Fruit fly (Drosophila melanogaster): ENCODE measurements around the gene mip130.

The mip130 gene

dm6 chrX:1901605-1902136 is 6.4 kb upstream of the mip130 start, which contains the start of gene Ldaf1 (continued):
- no peak for TF ChIP-seq CG17186 (GFP tag; optimal IDR thresholded peaks at IDR 0.05)
- peak; percentile 23; the same call in 1 of the 2 replicates for TF ChIP-seq CG13287 (GFP tag; IDR thresholded peaks at IDR 0.05; ENCODE audit: partially characterized antibody)
- no peak for TF ChIP-seq tgo (GFP tag; IDR thresholded peaks at IDR 0.05)
- no peak for TF ChIP-seq vnd (GFP tag; IDR thresholded peaks at IDR 0.05; ENCODE audit: partially characterized antibody)
- TF ChIP-seq caup (GFP tag; optimal IDR thresholded peaks at IDR 0.05; ENCODE audit: severe bottlenecking): no peak
- TF ChIP-seq B-H1 (GFP tag; IDR thresholded peaks at IDR 0.05): no peak
- TF ChIP-seq CG7963 (GFP tag; IDR thresholded peaks at IDR 0.05; ENCODE audit: partially characterized antibody): no peak
- TF ChIP-seq CG15011 (GFP tag; optimal IDR thresholded peaks at IDR 0.05): no peak
- no peak for TF ChIP-seq Nf-YC (tag; optimal IDR thresholded peaks at IDR 0.05)
- TF ChIP-seq vfl (GFP tag; optimal IDR thresholded peaks at IDR 0.05): no peak
- no peak for TF ChIP-seq CTCF (GFP tag; optimal IDR thresholded peaks at IDR 0.05)
- TF ChIP-seq CG14710 (tag; optimal IDR thresholded peaks at IDR 0.05): peak; percentile 22
- no peak for TF ChIP-seq CG8478 (optimal IDR thresholded peaks at IDR 0.05)
- no peak for TF ChIP-seq Doc3 (GFP tag; IDR thresholded peaks at IDR 0.05; ENCODE audit: partially characterized antibody)
- no peak for TF ChIP-seq pnt (GFP tag; optimal IDR thresholded peaks at IDR 0.05)
- no peak for TF ChIP-seq CG8388 (GFP tag; optimal IDR thresholded peaks at IDR 0.05)
- peak; percentile 21 for TF ChIP-seq CG1603 (tag; optimal IDR thresholded peaks at IDR 0.05)
- no peak for TF ChIP-seq sd (tag; optimal IDR thresholded peaks at IDR 0.05)
- no peak for TF ChIP-seq en (GFP tag; optimal IDR thresholded peaks at IDR 0.05)
- TF ChIP-seq Xbp1 (GFP tag; optimal IDR thresholded peaks at IDR 0.05): no peak
- no peak for TF ChIP-seq CG11723 (GFP tag; optimal IDR thresholded peaks at IDR 0.05)
- peak; percentile 2 for TF ChIP-seq CG34376 (GFP tag; optimal IDR thresholded peaks at IDR 0.05)
- TF ChIP-seq Dp (GFP tag; optimal IDR thresholded peaks at IDR 0.05): peak; percentile 54
- no peak for TF ChIP-seq knrl (GFP tag; IDR thresholded peaks at IDR 0.05; ENCODE audit: partially characterized antibody)
- TF ChIP-seq NFAT (GFP tag; IDR thresholded peaks at IDR 0.05): no peak
- peak; percentile 22 for TF ChIP-seq BEAF-32 (GFP tag; optimal IDR thresholded peaks at IDR 0.05)
- TF ChIP-seq phol (tag; optimal IDR thresholded peaks at IDR 0.05): peak; percentile 5
- TF ChIP-seq dm (GFP tag; optimal IDR thresholded peaks at IDR 0.05): no peak
- no peak for TF ChIP-seq cad (GFP tag; optimal IDR thresholded peaks at IDR 0.05)
- no peak for TF ChIP-seq ind (GFP tag; optimal IDR thresholded peaks at IDR 0.05)
- peak; percentile 64 for TF ChIP-seq Med (GFP tag)
- no peak for TF ChIP-seq schlank (tag; optimal IDR thresholded peaks at IDR 0.05)
- TF ChIP-seq CG10543 (GFP tag; optimal IDR thresholded peaks at IDR 0.05): peak; percentile 22
- TF ChIP-seq chm (GFP tag; IDR thresholded peaks at IDR 0.05): no peak
- TF ChIP-seq Chrac-16 (GFP tag; optimal IDR thresholded peaks at IDR 0.05): no peak
- TF ChIP-seq CG2875 (GFP tag; optimal IDR thresholded peaks at IDR 0.05): no peak
- TF ChIP-seq grn (GFP tag; optimal IDR thresholded peaks at IDR 0.05): no peak
- TF ChIP-seq gsb (GFP tag; IDR thresholded peaks at IDR 0.05): no peak
- TF ChIP-seq YL-1 (GFP tag; optimal IDR thresholded peaks at IDR 0.05): peak; percentile 4
- peak; percentile 48 for TF ChIP-seq Dref (GFP tag; IDR thresholded peaks at IDR 0.05)
- no peak for TF ChIP-seq zfh2 (GFP tag; optimal IDR thresholded peaks at IDR 0.05)
- no peak for TF ChIP-seq sob (GFP tag; IDR thresholded peaks at IDR 0.05)
- no peak for TF ChIP-seq Eip74EF (GFP tag; optimal IDR thresholded peaks at IDR 0.05)
- TF ChIP-seq CkIIα-i1 (GFP tag; IDR thresholded peaks at IDR 0.05): no peak
- no peak for TF ChIP-seq CG42726 (GFP tag; IDR thresholded peaks at IDR 0.05; ENCODE audit: partially characterized antibody)
- 0 out of 4 replicates have a peak, but pooled peaks have one; percentile 25 for TF ChIP-seq Dll (GFP tag; IDR thresholded peaks at IDR 0.05; ENCODE audit: partially characterized antibody)
- no peak for TF ChIP-seq CG8290 (GFP tag; optimal IDR thresholded peaks at IDR 0.05)
- TF ChIP-seq CG8290 (tag; optimal IDR thresholded peaks at IDR 0.05): peak in 1 of 2 experiments; percentile 5
- no peak for TF ChIP-seq CG18619 (GFP tag; optimal IDR thresholded peaks at IDR 0.05)
- TF ChIP-seq CG10979 (tag; optimal IDR thresholded peaks at IDR 0.05): no peak
- TF ChIP-seq mam (GFP tag; optimal IDR thresholded peaks at IDR 0.05): no peak
